Worm (Caenorhabditis elegans): ENCODE data around the gene F10E9.5.

F10E9.5 gene

ce11 chrIII:8356407-8356881 is 49.1 kb downstream of the F10E9.5 start:
- no peak for TF ChIP-seq dmd-4 (tag; optimal IDR thresholded peaks at IDR 0.05; ENCODE audit: borderline replicate concordance)
- no peak for TF ChIP-seq Y22D7AL.16 (tag; optimal IDR thresholded peaks at IDR 0.05)
- peak; percentile 85 for TF ChIP-seq ceh-31 (tag; optimal IDR thresholded peaks at IDR 0.05)
- TF ChIP-seq odd-2 (tag; optimal IDR thresholded peaks at IDR 0.05), result no peak
- TF ChIP-seq C38D4.7 (GFP tag; optimal IDR thresholded peaks at IDR 0.05), result no peak
- peak; percentile 39 for TF ChIP-seq ceh-2 (tag; optimal IDR thresholded peaks at IDR 0.05)
- TF ChIP-seq pros-1 (tag; optimal IDR thresholded peaks at IDR 0.05), result peak; percentile 40
- TF ChIP-seq ama-1 (optimal IDR thresholded peaks at IDR 0.05), result no peak
- peak; percentile 55 for TF ChIP-seq unc-42 (tag; optimal IDR thresholded peaks at IDR 0.05)
- TF ChIP-seq che-1 (tag; optimal IDR thresholded peaks at IDR 0.05), result peak; percentile 12
- TF ChIP-seq syd-9 (tag; optimal IDR thresholded peaks at IDR 0.05), result peak; percentile 56
- no peak for TF ChIP-seq elt-4 (tag; optimal IDR thresholded peaks at IDR 0.05)
- TF ChIP-seq sdc-2 (tag; optimal IDR thresholded peaks at IDR 0.05), result peak; percentile 7
- TF ChIP-seq zip-5 (tag; optimal IDR thresholded peaks at IDR 0.05), result no peak
- peak; percentile 10 for TF ChIP-seq hlh-30 (tag; optimal IDR thresholded peaks at IDR 0.05; ENCODE audit: insufficient read depth)
- TF ChIP-seq ref-2 (tag; optimal IDR thresholded peaks at IDR 0.05), result peak; percentile 26
- no peak for TF ChIP-seq C08G9.2 (tag; optimal IDR thresholded peaks at IDR 0.05)
- peak; percentile 81 for TF ChIP-seq ceh-18 (tag; optimal IDR thresholded peaks at IDR 0.05)
- TF ChIP-seq tbx-2 (tag; optimal IDR thresholded peaks at IDR 0.05), result peak; percentile 60
- TF ChIP-seq unc-55 (GFP tag; optimal IDR thresholded peaks at IDR 0.05), result peak; percentile 14
- no peak for TF ChIP-seq fax-1 (tag; optimal IDR thresholded peaks at IDR 0.05)
- TF ChIP-seq elt-2 (tag; optimal IDR thresholded peaks at IDR 0.05), result peak; percentile 14
- TF ChIP-seq dve-1 (tag; optimal IDR thresholded peaks at IDR 0.05), result no peak
- TF ChIP-seq ceh-14 (tag; optimal IDR thresholded peaks at IDR 0.05), result peak; percentile 37
- TF ChIP-seq hlh-8 (tag; optimal IDR thresholded peaks at IDR 0.05), result no peak
- peak; percentile 25 for TF ChIP-seq hlh-6 (tag; optimal IDR thresholded peaks at IDR 0.05)
- TF ChIP-seq eyg-1 (tag; optimal IDR thresholded peaks at IDR 0.05), result peak; percentile 55
- peak; percentile 87 for TF ChIP-seq nfya-1 (tag; optimal IDR thresholded peaks at IDR 0.05)
- TF ChIP-seq ceh-34 (tag; optimal IDR thresholded peaks at IDR 0.05), result peak; percentile 70
- TF ChIP-seq tbx-7 (tag; optimal IDR thresholded peaks at IDR 0.05), result peak; percentile 37
- peak; percentile 8 for TF ChIP-seq lin-11 (tag; optimal IDR thresholded peaks at IDR 0.05)
